Fruit fly (Drosophila melanogaster): ENCODE data around the gene CG7536.

The CG7536 gene

DNA sequence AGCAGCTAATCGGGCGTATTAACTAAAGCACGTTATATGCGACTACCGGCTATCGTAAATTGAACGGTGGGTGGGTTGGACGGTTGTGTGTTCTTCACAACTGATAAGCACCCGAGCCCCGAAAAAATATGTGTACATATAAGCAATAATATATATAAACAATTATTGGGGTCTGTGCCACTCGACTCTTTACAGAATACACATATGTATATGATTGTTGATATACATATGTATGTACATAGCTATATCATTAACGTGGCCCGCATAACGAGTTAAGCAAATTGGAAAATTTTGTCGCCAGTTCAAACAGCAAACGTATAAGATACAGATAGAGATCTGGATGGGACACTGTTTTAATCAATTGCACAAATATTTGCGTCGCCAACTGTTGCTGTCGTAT is 5.7 kb downstream of the CG7536 start:
- no peak for TF ChIP-seq toe (GFP tag; optimal IDR thresholded peaks at IDR 0.05)

- TF ChIP-seq CG7045 (GFP tag; optimal IDR thresholded peaks at IDR 0.05): no peak
- TF ChIP-seq CG12768 (GFP tag; optimal IDR thresholded peaks at IDR 0.05): no peak
- TF ChIP-seq CG33017 (tag; optimal IDR thresholded peaks at IDR 0.05): no peak
- TF ChIP-seq kay (GFP tag; ENCODE audit: borderline replicate concordance): no peak
- TF ChIP-seq ovo (GFP tag; optimal IDR thresholded peaks at IDR 0.05): no peak
- no peak for TF ChIP-seq bab1 (GFP tag; optimal IDR thresholded peaks at IDR 0.05)
- TF ChIP-seq CG14711 (tag; optimal IDR thresholded peaks at IDR 0.05): no peak
- no peak for TF ChIP-seq CG7101 (tag; optimal IDR thresholded peaks at IDR 0.05)
- TF ChIP-seq Mnt (GFP tag; optimal IDR thresholded peaks at IDR 0.05): no peak
Observed at dm6 chrX:18064183-18064582, 24.1 kb downstream of the CG7536 start, which contains the start of gene Dhc16F. Gene Dhc16F (plus strand): TSS chrX:18064483.

- TF ChIP-seq CG7101 (tag; optimal IDR thresholded peaks at IDR 0.05) (no peak), CG14711 (tag; optimal IDR thresholded peaks at IDR 0.05) (no peak)
Observed at dm6 chrX:18063144-18063772, 25.1 kb downstream of the CG7536 start, which contains the start of gene Sh. Gene Sh (minus strand): TSS chrX:18063247.

DNA sequence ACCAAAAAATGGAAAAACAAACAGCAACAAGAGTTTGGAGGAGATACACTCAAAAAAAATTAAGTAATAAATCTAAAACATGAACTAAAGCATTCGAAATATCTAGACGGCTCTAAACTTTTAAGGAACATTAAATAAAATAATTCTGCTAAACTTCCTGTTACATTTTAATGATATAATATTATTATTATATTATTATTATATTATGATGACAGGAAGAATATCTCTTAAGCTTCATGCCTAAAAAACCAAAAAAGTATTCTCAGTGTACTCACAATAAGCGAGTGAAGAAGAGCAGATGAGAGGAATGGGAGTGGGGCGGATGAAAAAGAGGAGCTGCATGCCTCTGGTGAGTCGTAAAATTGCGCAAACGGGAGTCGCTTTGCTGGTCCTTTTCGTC is 30.2 kb downstream of the CG7536 start:
- TF ChIP-seq Clk (GFP tag; optimal IDR thresholded peaks at IDR 0.05): no peak
- no peak for TF ChIP-seq CG1620 (GFP tag; optimal IDR thresholded peaks at IDR 0.05)
- no peak for TF ChIP-seq ovo (GFP tag; optimal IDR thresholded peaks at IDR 0.05)
- no peak for TF ChIP-seq CG5204 (GFP tag; optimal IDR thresholded peaks at IDR 0.05)

DNA sequence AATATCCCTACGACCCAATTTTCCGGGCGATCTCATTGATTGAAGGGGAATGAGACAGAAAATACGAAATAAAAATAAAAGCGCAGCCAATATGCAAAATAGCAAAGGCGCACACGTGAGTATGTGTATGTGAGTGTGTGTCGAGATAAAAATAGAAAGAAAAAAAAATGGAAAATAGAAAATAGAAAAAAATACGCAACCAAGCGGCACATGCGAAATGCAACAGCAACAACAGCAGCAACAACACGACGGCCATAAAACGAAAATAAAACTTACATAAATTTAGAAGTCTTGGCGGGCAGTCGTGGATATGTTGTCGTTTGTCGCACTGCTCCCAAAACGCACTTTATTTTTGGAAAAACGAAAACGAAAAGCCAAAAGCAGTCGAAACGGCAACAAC is 31.1 kb downstream of the CG7536 start:
- TF ChIP-seq CG12768 (GFP tag; optimal IDR thresholded peaks at IDR 0.05) (no peak), pad (GFP tag; optimal IDR thresholded peaks at IDR 0.05) (no peak), toe (GFP tag; optimal IDR thresholded peaks at IDR 0.05) (no peak), CG5204 (GFP tag; optimal IDR thresholded peaks at IDR 0.05) (no peak), CG7101 (tag; optimal IDR thresholded peaks at IDR 0.05) (no peak), bab1 (GFP tag; optimal IDR thresholded peaks at IDR 0.05) (no peak), CG11617 (GFP tag; optimal IDR thresholded peaks at IDR 0.05) (no peak), CG1620 (GFP tag; optimal IDR thresholded peaks at IDR 0.05) (no peak), ovo (GFP tag; optimal IDR thresholded peaks at IDR 0.05) (no peak)

dm6 chrX:18052135-18052534 is 36.2 kb downstream of the CG7536 start:
- no peak for TF ChIP-seq Crg-1 (GFP tag; optimal IDR thresholded peaks at IDR 0.05)
- TF ChIP-seq CG7045 (GFP tag; optimal IDR thresholded peaks at IDR 0.05): no peak
- TF ChIP-seq Hr96 (GFP tag; optimal IDR thresholded peaks at IDR 0.05): no peak
- no peak for TF ChIP-seq tj (GFP tag; optimal IDR thresholded peaks at IDR 0.05)
- no peak for TF ChIP-seq CG5204 (GFP tag; optimal IDR thresholded peaks at IDR 0.05)
- no peak for TF ChIP-seq cic (GFP tag; optimal IDR thresholded peaks at IDR 0.05)
- no peak for TF ChIP-seq Mnt (GFP tag; optimal IDR thresholded peaks at IDR 0.05)
- no peak for TF ChIP-seq CG1620 (GFP tag; optimal IDR thresholded peaks at IDR 0.05)
- TF ChIP-seq cnc (optimal IDR thresholded peaks at IDR 0.05): no peak
- no peak for TF ChIP-seq CG14711 (tag; optimal IDR thresholded peaks at IDR 0.05)
- no peak for TF ChIP-seq bab1 (GFP tag; optimal IDR thresholded peaks at IDR 0.05)
- no peak for TF ChIP-seq Clk (GFP tag; optimal IDR thresholded peaks at IDR 0.05)

- no peak for TF ChIP-seq Hr96 (GFP tag; optimal IDR thresholded peaks at IDR 0.05)
- TF ChIP-seq Crg-1 (GFP tag; optimal IDR thresholded peaks at IDR 0.05): no peak
- TF ChIP-seq CG1620 (GFP tag; optimal IDR thresholded peaks at IDR 0.05): no peak
- no peak for TF ChIP-seq CG7101 (tag; optimal IDR thresholded peaks at IDR 0.05)
- TF ChIP-seq kay (GFP tag; ENCODE audit: borderline replicate concordance): no peak
- no peak for TF ChIP-seq CG11617 (GFP tag; optimal IDR thresholded peaks at IDR 0.05)
- TF ChIP-seq pad (GFP tag; optimal IDR thresholded peaks at IDR 0.05): no peak
- no peak for TF ChIP-seq cic (GFP tag; optimal IDR thresholded peaks at IDR 0.05)
- TF ChIP-seq Clk (GFP tag; optimal IDR thresholded peaks at IDR 0.05): no peak
- no peak for TF ChIP-seq CG12768 (GFP tag; optimal IDR thresholded peaks at IDR 0.05)
- no peak for TF ChIP-seq toe (GFP tag; optimal IDR thresholded peaks at IDR 0.05)
- no peak for TF ChIP-seq CG7045 (GFP tag; optimal IDR thresholded peaks at IDR 0.05)
- TF ChIP-seq tj (GFP tag; optimal IDR thresholded peaks at IDR 0.05): no peak
- no peak for TF ChIP-seq CG14711 (tag; optimal IDR thresholded peaks at IDR 0.05)
- no peak for TF ChIP-seq bab1 (GFP tag; optimal IDR thresholded peaks at IDR 0.05)
- TF ChIP-seq cnc (optimal IDR thresholded peaks at IDR 0.05): no peak
- no peak for TF ChIP-seq Mnt (GFP tag; optimal IDR thresholded peaks at IDR 0.05)
- TF ChIP-seq ovo (GFP tag; optimal IDR thresholded peaks at IDR 0.05): no peak
- no peak for TF ChIP-seq CG5204 (GFP tag; optimal IDR thresholded peaks at IDR 0.05)
Observed at dm6 chrX:18043691-18044090, 44.6 kb downstream of the CG7536 start, which contains the start of gene CG15373. Gene CG15373 (plus strand): TSS chrX:18043991.
